Fruit fly (Drosophila melanogaster): ENCODE measurements around the gene CG17328.

Gene CG17328

DNA sequence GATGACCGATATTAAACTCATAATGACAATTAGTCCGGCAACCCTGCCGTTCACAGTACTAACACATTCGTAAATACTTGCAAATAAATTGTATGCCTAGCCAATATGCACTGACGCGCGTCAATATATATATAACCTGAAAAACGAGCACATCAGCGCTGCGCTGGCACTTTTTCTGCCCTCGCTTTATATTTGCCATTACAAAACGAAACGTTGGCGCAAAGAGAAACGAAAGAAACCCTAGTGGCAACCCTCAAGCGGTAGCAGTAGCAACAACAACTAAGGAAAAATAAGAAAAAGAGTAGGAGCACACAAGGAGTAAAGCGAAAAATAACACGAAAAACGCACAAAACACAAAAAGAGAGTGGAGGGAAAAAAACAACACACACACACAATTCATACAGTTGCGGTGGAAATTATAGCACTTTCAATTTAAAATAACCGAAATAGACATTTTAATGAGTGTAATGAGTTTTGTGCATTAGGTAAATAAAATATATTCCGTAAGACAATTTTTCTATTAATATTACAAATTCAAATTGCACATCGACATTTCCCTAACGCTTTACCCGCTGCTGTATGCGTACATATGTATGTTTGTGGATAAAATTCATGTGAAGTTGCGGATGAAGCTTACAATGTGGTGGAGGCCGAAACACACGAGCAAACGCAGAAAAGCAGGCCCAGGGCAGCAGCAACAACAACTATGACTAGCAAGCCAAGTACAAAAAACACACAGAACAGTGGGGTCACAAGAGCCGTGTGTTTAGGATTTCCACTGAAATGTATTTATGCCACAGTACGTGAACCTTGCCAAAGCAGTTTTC lies 51.2 kb downstream of the CG17328 start (continued):
- TF ChIP-seq CG11902 (GFP tag; optimal IDR thresholded peaks at IDR 0.05): peak; percentile 97
- peak; percentile 97 for TF ChIP-seq CG4318 (GFP tag; optimal IDR thresholded peaks at IDR 0.05)
- peak; percentile 93 for TF ChIP-seq fkh (GFP tag; optimal IDR thresholded peaks at IDR 0.05)
- TF ChIP-seq CG11762 (GFP tag; optimal IDR thresholded peaks at IDR 0.05; ENCODE audit: insufficient read depth): peak; percentile 99
- peak; percentile 98 for TF ChIP-seq CG8319 (GFP tag; optimal IDR thresholded peaks at IDR 0.05)
- peak; percentile 99 for TF ChIP-seq fd59A (GFP tag; optimal IDR thresholded peaks at IDR 0.05)
- TF ChIP-seq Eip75B (GFP tag; optimal IDR thresholded peaks at IDR 0.05): peak; percentile 99
- peak; percentile 99 for TF ChIP-seq CG34406 (GFP tag; optimal IDR thresholded peaks at IDR 0.05)
- TF ChIP-seq CG3919 (GFP tag; optimal IDR thresholded peaks at IDR 0.05): peak; percentile 99
- TF ChIP-seq Ets96B (tag; optimal IDR thresholded peaks at IDR 0.05): peak; percentile 99
- peak; percentile 100 for TF ChIP-seq Eip78C (GFP tag)
- peak; percentile 100 for TF ChIP-seq CG8119 (GFP tag; IDR thresholded peaks at IDR 0.05)
- peak; percentile 86 for TF ChIP-seq Hr38 (GFP tag; optimal IDR thresholded peaks at IDR 0.05)
- peak; percentile 99 for TF ChIP-seq cyc (GFP tag; optimal IDR thresholded peaks at IDR 0.05)
- TF ChIP-seq pdm3 (GFP tag; optimal IDR thresholded peaks at IDR 0.05): peak; percentile 99
- peak; percentile 98 for TF ChIP-seq CG9139 (GFP tag; optimal IDR thresholded peaks at IDR 0.05)
- TF ChIP-seq CG16779 (tag; optimal IDR thresholded peaks at IDR 0.05): peak; percentile 99
- peak; percentile 98 to 99 for TF ChIP-seq salr (GFP tag; optimal IDR thresholded peaks at IDR 0.05)
- TF ChIP-seq acj6 (GFP tag; optimal IDR thresholded peaks at IDR 0.05): peak; percentile 99
- peak; percentile 98 for TF ChIP-seq Ets21C (GFP tag; optimal IDR thresholded peaks at IDR 0.05)
- TF ChIP-seq CG11294 (GFP tag; IDR thresholded peaks at IDR 0.05): peak; percentile 96
- TF ChIP-seq CG7368 (GFP tag; optimal IDR thresholded peaks at IDR 0.05): peak; percentile 99
- TF ChIP-seq CG10669 (GFP tag; optimal IDR thresholded peaks at IDR 0.05): peak; percentile 99
- peak; percentile 99 for TF ChIP-seq lz (GFP tag; optimal IDR thresholded peaks at IDR 0.05)
- peak; percentile 99 for TF ChIP-seq Met (GFP tag; optimal IDR thresholded peaks at IDR 0.05)
- TF ChIP-seq spab (GFP tag; optimal IDR thresholded peaks at IDR 0.05): peak; percentile 99
- TF ChIP-seq CG6276 (GFP tag; optimal IDR thresholded peaks at IDR 0.05): peak; percentile 99
- TF ChIP-seq Blimp-1 (GFP tag; optimal IDR thresholded peaks at IDR 0.05): peak; percentile 96
- TF ChIP-seq CG6854 (GFP tag; optimal IDR thresholded peaks at IDR 0.05): peak; percentile 98
- TF ChIP-seq eg (GFP tag; IDR thresholded peaks at IDR 0.05): peak; percentile 99
- peak; percentile 99 for TF ChIP-seq CG1621 (tag; optimal IDR thresholded peaks at IDR 0.05)
